Worm (Caenorhabditis elegans) whole organism, L4 larva: ENCODE results near the gene pmp-5.

Experiments used
- D1046.2 ChIP-seq: fragments of 200-800 bp; sonication (Bioruptor generic); IDR thresholded peaks from 2 replicates; pipeline ENCODE4 v1.3.6; 2022; ENCODE audit warnings: missing genetic modification characterization, missing compliant biosample characterization
- F10B5.3 ChIP-seq: sonication (generic microtip); optimal IDR thresholded peaks from 2 replicates; lab custom pipeline; 2016; ENCODE audit warnings: mild to moderate bottlenecking, missing genetic modification characterization, missing compliant biosample characterization
- F26F4.8 ChIP-seq: fragments of 200-800 bp; sonication (Bioruptor generic); conservative IDR thresholded peaks from 2 replicates; pipeline ENCODE4 v1.3.6; 2022; ENCODE audit warnings: missing genetic modification characterization, missing compliant biosample characterization
- F37D6.2 ChIP-seq: sonication (generic microtip); optimal IDR thresholded peaks from 2 replicates; lab custom pipeline; 2016; ENCODE audit warnings: mild to moderate bottlenecking, missing genetic modification characterization, missing compliant biosample characterization
- T20F7.1 ChIP-seq: fragments of 200-800 bp; sonication (Bioruptor generic); optimal IDR thresholded peaks from 2 replicates; lab custom pipeline; 2018; ENCODE audit warnings: mild to moderate bottlenecking, missing genetic modification characterization, missing compliant biosample characterization
- Y48G9A.11 ChIP-seq: fragments of 200-800 bp; sonication (Bioruptor generic); IDR thresholded peaks from 2 replicates; pipeline ENCODE4 v1.3.6; 2022; ENCODE audit warnings: missing genetic modification reagents, missing genetic modification characterization, missing compliant biosample characterization
- Y75B8A.6 ChIP-seq: fragments of 200-800 bp; sonication (Bioruptor generic); IDR thresholded peaks from 2 replicates; pipeline ENCODE4 v1.3.6; 2022; ENCODE audit warnings: missing genetic modification reagents, missing genetic modification characterization, missing compliant biosample characterization
- ZK337.2 ChIP-seq: fragments of 200-800 bp; sonication (Bioruptor generic); IDR thresholded peaks from 2 replicates; pipeline ENCODE4 v1.3.6; 2022; ENCODE audit warnings: missing genetic modification reagents, missing genetic modification characterization, missing compliant biosample characterization
- aha-1 ChIP-seq: fragments of 150-350 bp; peaks from one replicate; lab custom pipeline; 2014; ENCODE audit warnings: missing biosample characterization, missing genetic modification characterization
- arid-1 ChIP-seq: fragments of 200-800 bp; sonication (Bioruptor generic); conservative IDR thresholded peaks from 2 replicates; pipeline ENCODE4 v1.3.6; 2022; ENCODE audit warnings: missing genetic modification reagents, missing genetic modification characterization, missing compliant biosample characterization
- ceh-32 ChIP-seq: sonication (generic microtip); optimal IDR thresholded peaks from 2 replicates; lab custom pipeline; 2016; ENCODE audit warnings: mild to moderate bottlenecking, missing genetic modification characterization, missing compliant biosample characterization; ENCODE audit not compliant: poor library complexity
- ceh-44 ChIP-seq: fragments of 200-800 bp; sonication (Bioruptor generic); IDR thresholded peaks from 2 replicates; pipeline ENCODE4 v1.3.6; 2022; ENCODE audit warnings: missing genetic modification reagents, missing genetic modification characterization, missing compliant biosample characterization
- ceh-82 ChIP-seq: sonication (generic microtip); optimal IDR thresholded peaks from 2 replicates; lab custom pipeline; 2017; ENCODE audit warnings: missing biosample characterization, missing genetic modification characterization
- ces-1 ChIP-seq: fragments of 150-350 bp; sonication (generic microtip); optimal IDR thresholded peaks from 4 replicates; lab custom pipeline; 2014; ENCODE audit warnings: missing biosample characterization, missing genetic modification reagents, missing genetic modification characterization
- cey-2 ChIP-seq: sonication (generic microtip); optimal IDR thresholded peaks from 3 replicates; lab custom pipeline; 2017; ENCODE audit warnings: missing genetic modification characterization, mild to moderate bottlenecking, missing compliant biosample characterization, antibody characterized with exemption, borderline replicate concordance; ENCODE audit not compliant: insufficient read depth
- ctbp-1 ChIP-seq: fragments of 200-800 bp; sonication (Bioruptor generic); IDR thresholded peaks from 2 replicates; pipeline ENCODE4 v1.3.6; 2022; ENCODE audit warnings: missing genetic modification reagents, missing genetic modification characterization, missing compliant biosample characterization
- daf-16 ChIP-seq, 3 experiments: sonication (generic microtip); optimal IDR thresholded peaks; 2 replicates each; lab custom pipeline; 2016 to 2017; ENCODE audit warnings: missing genetic modification characterization in 3 of 3, missing genetic modification reagents in 3 of 3, mild to moderate bottlenecking in 2 of 3, missing compliant biosample characterization in 2 of 3, missing biosample characterization in 1 of 3, moderate library complexity in 1 of 3
- daf-19 ChIP-seq: fragments of 200-800 bp; sonication (Bioruptor generic); conservative IDR thresholded peaks from 2 replicates; pipeline ENCODE4 v1.3.6; 2022; ENCODE audit warnings: missing genetic modification characterization, missing compliant biosample characterization
- dmd-9 ChIP-seq: fragments of 200-800 bp; sonication (Bioruptor generic); IDR thresholded peaks from 2 replicates; pipeline ENCODE4 v1.3.6; 2022; ENCODE audit warnings: missing genetic modification reagents, missing genetic modification characterization, missing compliant biosample characterization
- dpl-1 ChIP-seq: fragments of 150-350 bp; optimal IDR thresholded peaks from 2 replicates; lab custom pipeline; 2014; ENCODE audit warnings: missing biosample characterization, missing genetic modification reagents, missing genetic modification characterization
- egl-27 ChIP-seq: sonication (generic microtip); optimal IDR thresholded peaks from 3 replicates; lab custom pipeline; 2017; ENCODE audit warnings: missing biosample characterization, missing genetic modification reagents, missing genetic modification characterization
- fkh-10 ChIP-seq: fragments of 150-350 bp; optimal IDR thresholded peaks from 2 replicates; lab custom pipeline; 2014; ENCODE audit warnings: missing biosample characterization, missing genetic modification reagents, missing genetic modification characterization
- fos-1 ChIP-seq: fragments of 150-350 bp; optimal IDR thresholded peaks from 2 replicates; lab custom pipeline; 2014; ENCODE audit warnings: missing biosample characterization, missing genetic modification characterization
- hif-1 ChIP-seq, 2 experiments: sonication (generic microtip); optimal IDR thresholded peaks; 2 replicates each; lab custom pipeline; 2016 to 2017; ENCODE audit warnings: missing compliant biosample characterization in 2 of 2, missing genetic modification characterization in 2 of 2, missing genetic modification reagents in 2 of 2, missing genotype in 2 of 2, mild to moderate bottlenecking in 1 of 2
- hlh-11 ChIP-seq: fragments of 200-800 bp; sonication (Bioruptor generic); optimal IDR thresholded peaks from 2 replicates; lab custom pipeline; 2018; ENCODE audit warnings: mild to moderate bottlenecking, missing genetic modification characterization, missing compliant biosample characterization
- lin-13 ChIP-seq: fragments of 150-350 bp; optimal IDR thresholded peaks from 2 replicates; lab custom pipeline; 2014; ENCODE audit warnings: missing biosample characterization, missing genetic modification reagents, missing genetic modification characterization
- lin-39 ChIP-seq: fragments of 150-350 bp; optimal IDR thresholded peaks from 2 replicates; lab custom pipeline; 2014; ENCODE audit warnings: missing biosample characterization, missing genetic modification reagents, missing genetic modification characterization
- lsy-2 ChIP-seq, 2 experiments: fragments of 150-350 bp in 1 of 2; sonication (generic microtip) in 1 of 2; optimal IDR thresholded peaks; 2 replicates each; lab custom pipeline; 2014 to 2017; ENCODE audit warnings: missing biosample characterization in 2 of 2, missing genetic modification characterization in 2 of 2
- madf-5 ChIP-seq, 2 experiments: fragments of 200-800 bp; sonication (Bioruptor generic); IDR thresholded peaks; 2 replicates each; pipeline ENCODE4 v1.3.6; 2022; ENCODE audit warnings: missing compliant biosample characterization in 2 of 2, missing genetic modification characterization in 2 of 2
- madf-9 ChIP-seq: fragments of 200-800 bp; sonication (Bioruptor generic); conservative IDR thresholded peaks from 2 replicates; pipeline ENCODE4 v1.3.6; 2022; ENCODE audit warnings: missing genetic modification reagents, missing genetic modification characterization, missing compliant biosample characterization
- mdl-1 ChIP-seq, 2 experiments: fragments of 150-350 bp in 1 of 2; sonication (generic microtip) in 1 of 2; optimal IDR thresholded peaks; 2 replicates each; lab custom pipeline; 2014 to 2017; ENCODE audit warnings: missing biosample characterization in 2 of 2, missing genetic modification characterization in 2 of 2
- mdt-29 ChIP-seq: fragments of 200-800 bp; sonication (Bioruptor generic); IDR thresholded peaks from 2 replicates; pipeline ENCODE4 v1.3.6; 2022; ENCODE audit warnings: missing genetic modification reagents, missing genetic modification characterization, missing compliant biosample characterization
- mep-1 ChIP-seq: fragments of 150-350 bp; sonication (generic microtip); optimal IDR thresholded peaks from 3 replicates; lab custom pipeline; 2014; ENCODE audit warnings: missing biosample characterization, missing genetic modification characterization
- mes-2 ChIP-seq: sonication (generic microtip); optimal IDR thresholded peaks from 2 replicates; lab custom pipeline; 2016; ENCODE audit warnings: missing genotype, mild to moderate bottlenecking, missing genetic modification characterization, missing compliant biosample characterization; ENCODE audit not compliant: poor library complexity, severe bottlenecking
- mxl-2 ChIP-seq: fragments of 200-800 bp; sonication (Bioruptor generic); conservative IDR thresholded peaks from 2 replicates; pipeline ENCODE4 v1.3.6; 2022; ENCODE audit warnings: missing genetic modification reagents, missing genetic modification characterization, missing compliant biosample characterization
- nhr-237 ChIP-seq: sonication (generic microtip); optimal IDR thresholded peaks from 2 replicates; lab custom pipeline; 2017; ENCODE audit warnings: missing biosample characterization, missing genetic modification characterization
- nhr-25 ChIP-seq: sonication (generic microtip); optimal IDR thresholded peaks from 2 replicates; lab custom pipeline; 2017; ENCODE audit warnings: missing genetic modification characterization, mild to moderate bottlenecking, missing compliant biosample characterization, antibody characterized with exemption, moderate library complexity, borderline replicate concordance; ENCODE audit not compliant: insufficient read depth
- nhr-28 ChIP-seq: fragments of 150-350 bp; optimal IDR thresholded peaks from 2 replicates; lab custom pipeline; 2014; ENCODE audit warnings: missing biosample characterization, missing genetic modification characterization
- nhr-42 ChIP-seq: fragments of 200-800 bp; sonication (Bioruptor generic); IDR thresholded peaks from 2 replicates; pipeline ENCODE4 v1.3.6; 2022; ENCODE audit warnings: missing genetic modification characterization, missing compliant biosample characterization
- php-3 ChIP-seq: fragments of 200-800 bp; sonication (Bioruptor generic); IDR thresholded peaks from 2 replicates; pipeline ENCODE4 v1.3.6; 2022; ENCODE audit warnings: missing genetic modification reagents, missing genetic modification characterization, missing compliant biosample characterization
- pqm-1 ChIP-seq: sonication (generic microtip); optimal IDR thresholded peaks from 2 replicates; lab custom pipeline; 2017; ENCODE audit warnings: missing biosample characterization, missing genetic modification characterization
- skn-1 ChIP-seq: fragments of 150-350 bp; optimal IDR thresholded peaks from 2 replicates; lab custom pipeline; 2014; ENCODE audit warnings: missing biosample characterization, missing genetic modification characterization
- snpc-1.2 ChIP-seq: fragments of 200-800 bp; sonication (Bioruptor generic); IDR thresholded peaks from 2 replicates; pipeline ENCODE4 v1.3.6; 2022; ENCODE audit warnings: missing genetic modification reagents, missing genetic modification characterization, missing compliant biosample characterization
- tag-97 ChIP-seq: fragments of 200-800 bp; sonication (Bioruptor generic); IDR thresholded peaks from 2 replicates; pipeline ENCODE4 v1.3.6; 2022; ENCODE audit warnings: missing genetic modification characterization, missing compliant biosample characterization
- tra-1 ChIP-seq: fragments of 200-800 bp; sonication (Bioruptor generic); IDR thresholded peaks from 2 replicates; pipeline ENCODE4 v1.3.6; 2022; ENCODE audit warnings: missing genetic modification reagents, missing genetic modification characterization, missing compliant biosample characterization
- unc-130 ChIP-seq: sonication (generic microtip); optimal IDR thresholded peaks from 2 replicates; lab custom pipeline; 2016; ENCODE audit warnings: missing genetic modification reagents, missing genetic modification characterization, missing compliant biosample characterization
- unc-62 ChIP-seq, 3 experiments: fragments of 150-350 bp in 1 of 3; sonication (generic microtip); optimal IDR thresholded peaks in 2 of 3; peaks in 1 of 3; 1 replicate in 1 of 3; 2 replicates in 2 of 3; lab custom pipeline; 2014 to 2017; ENCODE audit warnings: missing biosample characterization in 3 of 3, missing genetic modification characterization in 3 of 3, missing genetic modification reagents in 3 of 3, missing genotype in 1 of 3
- zag-1 ChIP-seq: fragments of 150-350 bp; optimal IDR thresholded peaks from 2 replicates; lab custom pipeline; 2014; ENCODE audit warnings: missing biosample characterization, missing genetic modification characterization
- zip-11 ChIP-seq: fragments of 200-800 bp; sonication (Bioruptor generic); IDR thresholded peaks from 2 replicates; pipeline ENCODE4 v1.3.6; 2022; ENCODE audit warnings: missing genetic modification characterization, missing compliant biosample characterization
- ztf-11 ChIP-seq: fragments of 150-350 bp; optimal IDR thresholded peaks from 2 replicates; lab custom pipeline; 2014; ENCODE audit warnings: missing biosample characterization, missing genetic modification characterization

The pmp-5 gene

ce11 chrV:6658765-6659164 is 6.8 kb downstream of the pmp-5 start (continued):
- TF ChIP-seq F26F4.8 (GFP tag; lab: Robert Waterston, UW), result no peak
- peak in 1 of 2 experiments; percentile 62 for TF ChIP-seq hif-1 (tag; optimal IDR thresholded peaks at IDR 0.05; lab: Kevin White, UChicago)
- TF ChIP-seq zip-11 (GFP tag; lab: Robert Waterston, UW), result no peak
- TF ChIP-seq mxl-2 (GFP tag; lab: Robert Waterston, UW), result no peak
- 0 out of 2 replicates have a peak, but pooled peaks have one; percentile 24 for TF ChIP-seq Y48G9A.11 (GFP tag; lab: Robert Waterston, UW)
- no peak for TF ChIP-seq snpc-1.2 (GFP tag; lab: Robert Waterston, UW)
- no peak for TF ChIP-seq pqm-1
- TF ChIP-seq lsy-2 (tag; optimal IDR thresholded peaks at IDR 0.05; lab: Kevin White, UChicago), result peak in 1 of 2 experiments; percentile 19
- no peak for TF ChIP-seq nhr-28 (tag; lab: Kevin White, UChicago)
- peak; percentile 85 for TF ChIP-seq aha-1
- TF ChIP-seq skn-1 (tag; lab: Kevin White, UChicago), result no peak
- TF ChIP-seq nhr-25 (tag; lab: Kevin White, UChicago), result no peak
- TF ChIP-seq mep-1, result peak; percentile 57
- TF ChIP-seq arid-1, result no peak
- peak in 1 of 2 experiments; percentile 83 for TF ChIP-seq mdl-1 (tag; optimal IDR thresholded peaks at IDR 0.05; lab: Kevin White, UChicago)
- no peak for TF ChIP-seq lin-13 (GFP tag; lab: Kevin White, UChicago)
- TF ChIP-seq T20F7.1 (GFP tag; lab: Kevin White, UChicago), result no peak
- TF ChIP-seq ZK337.2 (GFP tag; lab: Robert Waterston, UW), result no peak
- no peak for TF ChIP-seq nhr-237 (tag; lab: Kevin White, UChicago)
- TF ChIP-seq D1046.2 (GFP tag; lab: Robert Waterston, UW), result no peak
- TF ChIP-seq ceh-82 (tag; lab: Kevin White, UChicago), result no peak
- TF ChIP-seq Y75B8A.6 (GFP tag; lab: Robert Waterston, UW), result no peak
- no peak for TF ChIP-seq mdt-29 (GFP tag; lab: Robert Waterston, UW)
- TF ChIP-seq mes-2 (tag; lab: Kevin White, UChicago), result peak; percentile 18
- no peak for TF ChIP-seq lin-39 (tag; lab: Kevin White, UChicago)
- no peak; the same call in 1 of the 2 replicates for TF ChIP-seq ceh-44 (GFP tag; lab: Robert Waterston, UW)
- peak; percentile 35 for TF ChIP-seq hlh-11 (tag; lab: Kevin White, UChicago)
- TF ChIP-seq tra-1 (GFP tag; lab: Robert Waterston, UW), result no peak
- no peak for TF ChIP-seq unc-62 (GFP tag; optimal IDR thresholded peaks at IDR 0.05 in 1 of 2; lab: Kevin White, UChicago)
- TF ChIP-seq unc-62 (tag; optimal IDR thresholded peaks at IDR 0.05; lab: Kevin White, UChicago), result no peak
- no peak for TF ChIP-seq dpl-1
- TF ChIP-seq daf-19, result no peak
- TF ChIP-seq madf-9 (GFP tag; lab: Robert Waterston, UW), result no peak
- no peak for TF ChIP-seq php-3 (GFP tag; lab: Robert Waterston, UW)
- no peak for TF ChIP-seq ces-1
- TF ChIP-seq ctbp-1 (GFP tag; lab: Robert Waterston, UW), result no peak
- TF ChIP-seq fkh-10, result peak; percentile 69
- TF ChIP-seq unc-130, result no peak
- TF ChIP-seq dmd-9 (GFP tag; lab: Robert Waterston, UW), result no peak
- no peak for TF ChIP-seq fos-1 (tag; lab: Kevin White, UChicago)
- no peak for TF ChIP-seq egl-27 (tag; lab: Kevin White, UChicago)
- no peak for TF ChIP-seq cey-2
- TF ChIP-seq madf-5 (GFP tag; IDR thresholded peaks at IDR 0.05; lab: Robert Waterston, UW), result no peak
- no peak for TF ChIP-seq ceh-32 (tag; lab: Kevin White, UChicago)
- TF ChIP-seq daf-16 (GFP tag; optimal IDR thresholded peaks at IDR 0.05; lab: Kevin White, UChicago), result no peak
- TF ChIP-seq daf-16 (tag; optimal IDR thresholded peaks at IDR 0.05; lab: Kevin White, UChicago), result no peak
- no peak for TF ChIP-seq nhr-42 (GFP tag; lab: Robert Waterston, UW)
- TF ChIP-seq tag-97 (GFP tag; lab: Robert Waterston, UW), result no peak
- TF ChIP-seq F37D6.2 (tag; lab: Kevin White, UChicago), result peak; percentile 30
- TF ChIP-seq zag-1 (tag; lab: Kevin White, UChicago), result no peak
- TF ChIP-seq F10B5.3, result no peak
- TF ChIP-seq ztf-11 (tag; lab: Kevin White, UChicago), result no peak
